Fruit fly (Drosophila melanogaster): Measurements from ENCODE around the gene ERR.

ERR gene

DNA sequence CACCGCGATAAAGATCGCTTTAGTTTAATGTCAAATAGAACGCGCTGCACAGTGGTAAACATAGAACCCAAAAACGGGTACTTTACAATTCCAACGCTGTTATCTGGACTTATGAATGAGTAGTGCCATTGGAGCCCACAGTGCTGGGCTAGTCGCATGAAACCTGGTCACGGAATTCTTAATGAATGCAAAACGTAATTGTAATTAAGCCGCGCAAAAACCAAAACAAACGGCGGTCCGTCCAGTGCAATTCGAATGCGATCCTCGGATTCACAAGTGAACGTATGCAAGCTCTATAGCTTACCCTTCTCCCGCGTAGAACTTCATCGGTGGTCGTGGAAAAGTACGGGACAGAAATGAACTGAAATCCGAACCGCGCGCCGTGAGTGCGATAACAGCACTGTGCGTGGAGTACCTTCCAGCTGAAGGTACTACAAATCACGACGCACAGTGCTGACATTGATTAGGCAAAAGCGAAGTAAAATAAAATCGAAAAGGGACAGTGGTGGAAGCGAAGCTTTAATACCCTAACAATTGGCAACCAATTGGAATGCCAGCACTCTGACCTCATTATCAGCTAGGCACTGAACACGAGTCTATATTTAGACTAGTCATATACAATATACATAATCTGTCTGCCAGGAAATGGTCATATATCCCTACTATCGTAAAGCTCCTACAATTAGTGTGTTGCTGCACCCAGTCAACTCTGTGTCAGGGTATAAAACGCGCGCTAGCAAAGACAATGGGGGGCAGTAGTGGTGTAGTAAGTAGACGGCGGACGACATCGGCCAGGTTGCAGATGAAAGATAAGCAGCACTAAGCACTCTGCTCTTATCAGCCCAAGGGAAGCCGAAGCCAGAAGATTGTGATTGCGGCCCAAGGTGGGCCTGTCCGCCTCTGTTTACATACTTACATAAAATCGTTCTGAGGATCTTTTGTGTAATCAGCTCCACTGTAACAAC is 926 bp downstream of the ERR start (continued):
- TF ChIP-seq Poxn (GFP tag; IDR thresholded peaks at IDR 0.05): no peak
- TF ChIP-seq NfI (GFP tag; optimal IDR thresholded peaks at IDR 0.05): peak; percentile 24
- peak; percentile 52 for TF ChIP-seq Nf-YB (GFP tag; optimal IDR thresholded peaks at IDR 0.05)
- 0 out of 2 replicates have a peak, but pooled peaks have one; percentile 8 for TF ChIP-seq CG11696 (GFP tag; IDR thresholded peaks at IDR 0.05)
- no peak for TF ChIP-seq CG14710 (tag; optimal IDR thresholded peaks at IDR 0.05)
- TF ChIP-seq gcm2 (GFP tag; optimal IDR thresholded peaks at IDR 0.05): no peak
- no peak for TF ChIP-seq zen2 (GFP tag; IDR thresholded peaks at IDR 0.05; ENCODE audit: partially characterized antibody)
- peak; percentile 46 for TF ChIP-seq zfh2 (GFP tag; optimal IDR thresholded peaks at IDR 0.05)
- TF ChIP-seq Blimp-1 (GFP tag; optimal IDR thresholded peaks at IDR 0.05): peak; percentile 26
- TF ChIP-seq CG17385 (GFP tag; optimal IDR thresholded peaks at IDR 0.05): peak; percentile 33
- TF ChIP-seq CG9817 (tag; optimal IDR thresholded peaks at IDR 0.05): peak; percentile 47
- TF ChIP-seq fd102C (GFP tag; optimal IDR thresholded peaks at IDR 0.05): no peak
- no peak for TF ChIP-seq CkIIα-i1 (GFP tag; IDR thresholded peaks at IDR 0.05)
- TF ChIP-seq CG15011 (GFP tag; optimal IDR thresholded peaks at IDR 0.05): no peak
- peak; percentile 60 for TF ChIP-seq CG14441 (GFP tag; IDR thresholded peaks at IDR 0.05)
- peak; percentile 74 for TF ChIP-seq CG2120 (GFP tag; optimal IDR thresholded peaks at IDR 0.05)
- TF ChIP-seq CG2202 (tag; optimal IDR thresholded peaks at IDR 0.05): no peak
- no peak for TF ChIP-seq CG8359 (GFP tag; optimal IDR thresholded peaks at IDR 0.05; ENCODE audit: borderline replicate concordance)
- peak; percentile 38 for TF ChIP-seq CG7556 (GFP tag; optimal IDR thresholded peaks at IDR 0.05)
- TF ChIP-seq wek (GFP tag; optimal IDR thresholded peaks at IDR 0.05): no peak
- TF ChIP-seq PHDP (tag; optimal IDR thresholded peaks at IDR 0.05): peak; percentile 11
- TF ChIP-seq CG1832 (GFP tag; optimal IDR thresholded peaks at IDR 0.05): no peak
- TF ChIP-seq Hmx (GFP tag; optimal IDR thresholded peaks at IDR 0.05): no peak
- TF ChIP-seq CG10431 (GFP tag; optimal IDR thresholded peaks at IDR 0.05): no peak
- no peak for TF ChIP-seq CG10654 (GFP tag; optimal IDR thresholded peaks at IDR 0.05)
- TF ChIP-seq fd64A (GFP tag; optimal IDR thresholded peaks at IDR 0.05): peak; percentile 5
- peak; percentile 69 for TF ChIP-seq Atf-2 (GFP tag; optimal IDR thresholded peaks at IDR 0.05)
- TF ChIP-seq HLHmδ (GFP tag; optimal IDR thresholded peaks at IDR 0.05): peak; percentile 15
- no peak for TF ChIP-seq org-1 (GFP tag; optimal IDR thresholded peaks at IDR 0.05)
- peak; percentile 33 for TF ChIP-seq CG12659 (GFP tag; optimal IDR thresholded peaks at IDR 0.05)
- peak; percentile 3 for TF ChIP-seq pnt (GFP tag; optimal IDR thresholded peaks at IDR 0.05)
- peak; percentile 51 for TF ChIP-seq Aef1 (GFP tag; IDR thresholded peaks at IDR 0.05)
- TF ChIP-seq ranshi (GFP tag; IDR thresholded peaks at IDR 0.05): peak; percentile 30; the same call in 1 of the 2 replicates
- TF ChIP-seq CG8765 (GFP tag; IDR thresholded peaks at IDR 0.05): no peak
- no peak for TF ChIP-seq CG32767 (GFP tag; IDR thresholded peaks at IDR 0.05)
- no peak for TF ChIP-seq CG31365 (tag; optimal IDR thresholded peaks at IDR 0.05)
- peak; percentile 36 for TF ChIP-seq grau (tag; optimal IDR thresholded peaks at IDR 0.05)
- TF ChIP-seq CG1024 (GFP tag; IDR thresholded peaks at IDR 0.05): no peak
- TF ChIP-seq Gug (GFP tag; IDR thresholded peaks at IDR 0.05): peak; percentile 60; the same call in 2 of the 4 replicates
- no peak for TF ChIP-seq Neu2 (GFP tag; optimal IDR thresholded peaks at IDR 0.05; ENCODE audit: borderline replicate concordance)
- TF ChIP-seq rib (GFP tag; IDR thresholded peaks at IDR 0.05): no peak
- TF ChIP-seq nerfin-2 (GFP tag; IDR thresholded peaks at IDR 0.05; ENCODE audit: partially characterized antibody): no peak
- 0 out of 2 replicates have a peak, but pooled peaks have one; percentile 25 for TF ChIP-seq ham (GFP tag; IDR thresholded peaks at IDR 0.05)
- peak; percentile 34 for TF ChIP-seq CG6813 (GFP tag; optimal IDR thresholded peaks at IDR 0.05)
- TF ChIP-seq CG17829 (tag; optimal IDR thresholded peaks at IDR 0.05): peak; percentile 32
- no peak for TF ChIP-seq zf30C (GFP tag; optimal IDR thresholded peaks at IDR 0.05)
- no peak for TF ChIP-seq ssp (GFP tag; IDR thresholded peaks at IDR 0.05)
- TF ChIP-seq H15 (GFP tag; IDR thresholded peaks at IDR 0.05): no peak

All from whole organism, embryonic.